Worm (Caenorhabditis elegans) whole organism, L4 larva: ENCODE data around the gene C46F11.5.

Experiments
- D1046.2 ChIP-seq: fragments of 200-800 bp; sonication (Bioruptor generic); IDR thresholded peaks from 2 replicates; pipeline ENCODE4 v1.3.6; 2022; ENCODE audit warnings: missing genetic modification characterization, missing compliant biosample characterization
- F37D6.2 ChIP-seq: sonication (generic microtip); optimal IDR thresholded peaks from 2 replicates; lab custom pipeline; 2016; ENCODE audit warnings: mild to moderate bottlenecking, missing genetic modification characterization, missing compliant biosample characterization
- F49E8.2 ChIP-seq: sonication (generic microtip); optimal IDR thresholded peaks from 2 replicates; lab custom pipeline; 2016; ENCODE audit warnings: missing compliant biosample characterization, mild to moderate bottlenecking, missing genetic modification characterization, borderline replicate concordance
- ZK546.5 ChIP-seq, 2 experiments: sonication (generic microtip); optimal IDR thresholded peaks; 2 replicates each; lab custom pipeline; 2017; ENCODE audit warnings: missing biosample characterization in 2 of 2, missing genetic modification characterization in 2 of 2
- aha-1 ChIP-seq: fragments of 150-350 bp; peaks from one replicate; lab custom pipeline; 2014; ENCODE audit warnings: missing biosample characterization, missing genetic modification characterization
- attf-4 ChIP-seq: sonication (generic microtip); optimal IDR thresholded peaks from 3 replicates; lab custom pipeline; 2017; ENCODE audit warnings: missing biosample characterization, missing genetic modification characterization
- ceh-20 ChIP-seq: fragments of 200-800 bp; sonication (Bioruptor generic); IDR thresholded peaks from 2 replicates; pipeline ENCODE4 v1.3.6; 2022; ENCODE audit warnings: missing genetic modification reagents, missing genetic modification characterization, missing compliant biosample characterization
- ceh-32 ChIP-seq: sonication (generic microtip); optimal IDR thresholded peaks from 2 replicates; lab custom pipeline; 2016; ENCODE audit warnings: mild to moderate bottlenecking, missing genetic modification characterization, missing compliant biosample characterization; ENCODE audit not compliant: poor library complexity
- ceh-44 ChIP-seq: fragments of 200-800 bp; sonication (Bioruptor generic); IDR thresholded peaks from 2 replicates; pipeline ENCODE4 v1.3.6; 2022; ENCODE audit warnings: missing genetic modification reagents, missing genetic modification characterization, missing compliant biosample characterization
- cey-2 ChIP-seq: sonication (generic microtip); optimal IDR thresholded peaks from 3 replicates; lab custom pipeline; 2017; ENCODE audit warnings: missing genetic modification characterization, mild to moderate bottlenecking, missing compliant biosample characterization, antibody characterized with exemption, borderline replicate concordance; ENCODE audit not compliant: insufficient read depth
- daf-12 ChIP-seq: fragments of 150-350 bp; optimal IDR thresholded peaks from 2 replicates; lab custom pipeline; 2014; ENCODE audit warnings: missing biosample characterization, missing genetic modification reagents, missing genetic modification characterization
- daf-16 ChIP-seq, 3 experiments: sonication (generic microtip); optimal IDR thresholded peaks; 2 replicates each; lab custom pipeline; 2016 to 2017; ENCODE audit warnings: missing genetic modification characterization in 3 of 3, missing genetic modification reagents in 3 of 3, mild to moderate bottlenecking in 2 of 3, missing compliant biosample characterization in 2 of 3, missing biosample characterization in 1 of 3, moderate library complexity in 1 of 3
- dmd-9 ChIP-seq: fragments of 200-800 bp; sonication (Bioruptor generic); IDR thresholded peaks from 2 replicates; pipeline ENCODE4 v1.3.6; 2022; ENCODE audit warnings: missing genetic modification reagents, missing genetic modification characterization, missing compliant biosample characterization
- duxl-1 ChIP-seq: sonication (generic microtip); optimal IDR thresholded peaks from 2 replicates; lab custom pipeline; 2016; ENCODE audit warnings: mild to moderate bottlenecking, missing genetic modification characterization, moderate library complexity, missing compliant biosample characterization; ENCODE audit not compliant: poor library complexity
- dve-1 ChIP-seq: sonication (generic microtip); optimal IDR thresholded peaks from 2 replicates; lab custom pipeline; 2017; ENCODE audit warnings: antibody characterized with exemption, mild to moderate bottlenecking, missing genetic modification characterization, missing compliant biosample characterization; ENCODE audit not compliant: insufficient read depth
- fos-1 ChIP-seq: fragments of 150-350 bp; optimal IDR thresholded peaks from 2 replicates; lab custom pipeline; 2014; ENCODE audit warnings: missing biosample characterization, missing genetic modification characterization
- gei-8 ChIP-seq: fragments of 200-800 bp; sonication (Bioruptor generic); optimal IDR thresholded peaks from 2 replicates; lab custom pipeline; 2018; ENCODE audit warnings: mild to moderate bottlenecking, missing genetic modification characterization, missing compliant biosample characterization
- hif-1 ChIP-seq, 2 experiments: sonication (generic microtip); optimal IDR thresholded peaks; 2 replicates each; lab custom pipeline; 2016 to 2017; ENCODE audit warnings: missing compliant biosample characterization in 2 of 2, missing genetic modification characterization in 2 of 2, missing genetic modification reagents in 2 of 2, missing genotype in 2 of 2, mild to moderate bottlenecking in 1 of 2
- hlh-11 ChIP-seq: fragments of 200-800 bp; sonication (Bioruptor generic); optimal IDR thresholded peaks from 2 replicates; lab custom pipeline; 2018; ENCODE audit warnings: mild to moderate bottlenecking, missing genetic modification characterization, missing compliant biosample characterization
- hlh-30 ChIP-seq: sonication (generic microtip); optimal IDR thresholded peaks from 2 replicates; lab custom pipeline; 2017; ENCODE audit warnings: antibody characterized with exemption, mild to moderate bottlenecking, missing genetic modification characterization, missing compliant biosample characterization; ENCODE audit not compliant: insufficient read depth
- lin-1 ChIP-seq: fragments of 200-800 bp; sonication (Bioruptor generic); IDR thresholded peaks from 2 replicates; pipeline ENCODE4 v1.3.6; 2022; ENCODE audit warnings: missing genetic modification reagents, missing genetic modification characterization, missing compliant biosample characterization
- lin-15B ChIP-seq: fragments of 150-350 bp; sonication (generic microtip); optimal IDR thresholded peaks from 3 replicates; lab custom pipeline; 2014; ENCODE audit warnings: missing biosample characterization, missing genetic modification characterization
- mdt-29 ChIP-seq: fragments of 200-800 bp; sonication (Bioruptor generic); IDR thresholded peaks from 2 replicates; pipeline ENCODE4 v1.3.6; 2022; ENCODE audit warnings: missing genetic modification reagents, missing genetic modification characterization, missing compliant biosample characterization
- mep-1 ChIP-seq: fragments of 150-350 bp; sonication (generic microtip); optimal IDR thresholded peaks from 3 replicates; lab custom pipeline; 2014; ENCODE audit warnings: missing biosample characterization, missing genetic modification characterization
- nhr-10 ChIP-seq: fragments of 150-350 bp; optimal IDR thresholded peaks from 2 replicates; lab custom pipeline; 2014; ENCODE audit warnings: missing biosample characterization, missing genetic modification characterization
- nhr-11 ChIP-seq: fragments of 150-350 bp; optimal IDR thresholded peaks from 2 replicates; lab custom pipeline; 2014; ENCODE audit warnings: missing biosample characterization, missing genetic modification characterization
- nhr-111 ChIP-seq: fragments of 200-800 bp; sonication (Bioruptor generic); optimal IDR thresholded peaks from 2 replicates; lab custom pipeline; 2018; ENCODE audit warnings: mild to moderate bottlenecking, missing genetic modification characterization, missing compliant biosample characterization
- nhr-25 ChIP-seq: sonication (generic microtip); optimal IDR thresholded peaks from 2 replicates; lab custom pipeline; 2017; ENCODE audit warnings: missing genetic modification characterization, mild to moderate bottlenecking, missing compliant biosample characterization, antibody characterized with exemption, moderate library complexity, borderline replicate concordance; ENCODE audit not compliant: insufficient read depth
- pha-4 ChIP-seq, 2 experiments: fragments of 150-350 bp in 1 of 2; fragments of 200-800 bp in 1 of 2; sonication (Bioruptor generic) in 1 of 2; IDR thresholded peaks in 1 of 2; optimal IDR thresholded peaks in 1 of 2; 2 replicates each; pipeline versions ENCODE4 v1.3.6 to Lab custom; 2014 to 2022; ENCODE audit warnings: missing genetic modification characterization in 2 of 2, missing genetic modification reagents in 2 of 2, missing biosample characterization in 1 of 2, missing compliant biosample characterization in 1 of 2
- php-3 ChIP-seq: fragments of 200-800 bp; sonication (Bioruptor generic); IDR thresholded peaks from 2 replicates; pipeline ENCODE4 v1.3.6; 2022; ENCODE audit warnings: missing genetic modification reagents, missing genetic modification characterization, missing compliant biosample characterization
- rbr-2 ChIP-seq: sonication (generic microtip); optimal IDR thresholded peaks from 2 replicates; lab custom pipeline; 2016; ENCODE audit warnings: missing genotype, missing genetic modification characterization, missing compliant biosample characterization
- snpc-4 ChIP-seq: fragments of 150-350 bp; optimal IDR thresholded peaks from 2 replicates; lab custom pipeline; 2014; ENCODE audit warnings: missing biosample characterization, missing genetic modification characterization
- tra-1 ChIP-seq: fragments of 200-800 bp; sonication (Bioruptor generic); IDR thresholded peaks from 2 replicates; pipeline ENCODE4 v1.3.6; 2022; ENCODE audit warnings: missing genetic modification reagents, missing genetic modification characterization, missing compliant biosample characterization
- unc-39 ChIP-seq: sonication (generic microtip); optimal IDR thresholded peaks from 2 replicates; lab custom pipeline; 2017; ENCODE audit warnings: missing biosample characterization, missing genetic modification characterization
- unc-62 ChIP-seq, 3 experiments: fragments of 150-350 bp in 1 of 3; sonication (generic microtip); optimal IDR thresholded peaks in 2 of 3; peaks in 1 of 3; 1 replicate in 1 of 3; 2 replicates in 2 of 3; lab custom pipeline; 2014 to 2017; ENCODE audit warnings: missing biosample characterization in 3 of 3, missing genetic modification characterization in 3 of 3, missing genetic modification reagents in 3 of 3, missing genotype in 1 of 3
- zfp-2 ChIP-seq: sonication (generic microtip); optimal IDR thresholded peaks from 2 replicates; lab custom pipeline; 2016; ENCODE audit warnings: mild to moderate bottlenecking, missing genetic modification characterization, missing compliant biosample characterization
- zfp-3 ChIP-seq: fragments of 200-800 bp; sonication (Bioruptor generic); conservative IDR thresholded peaks from 2 replicates; pipeline ENCODE4 v1.3.6; 2022; ENCODE audit warnings: missing genetic modification reagents, missing genetic modification characterization, missing compliant biosample characterization
- zip-11 ChIP-seq: fragments of 200-800 bp; sonication (Bioruptor generic); IDR thresholded peaks from 2 replicates; pipeline ENCODE4 v1.3.6; 2022; ENCODE audit warnings: missing genetic modification characterization, missing compliant biosample characterization

C46F11.5 gene

ce11 chrIII:3692516-3692915 lies 35.1 kb upstream of the C46F11.5 start:
- TF ChIP-seq aha-1: peak; percentile 70
- TF ChIP-seq ceh-20: no peak
- no peak for TF ChIP-seq daf-16 (GFP tag; optimal IDR thresholded peaks at IDR 0.05; lab: Kevin White, UChicago)
- TF ChIP-seq daf-16 (tag; optimal IDR thresholded peaks at IDR 0.05; lab: Kevin White, UChicago): no peak

ce11 chrIII:3682869-3683403 lies 25.5 kb upstream of the C46F11.5 start:
- TF ChIP-seq daf-12: no peak
- TF ChIP-seq ZK546.5 (tag; optimal IDR thresholded peaks at IDR 0.05; lab: Kevin White, UChicago): no peak
- TF ChIP-seq D1046.2 (GFP tag; lab: Robert Waterston, UW): no peak
- TF ChIP-seq unc-39 (tag; lab: Kevin White, UChicago): no peak
- TF ChIP-seq F37D6.2 (tag; lab: Kevin White, UChicago): no peak
- no peak for TF ChIP-seq nhr-25 (tag; lab: Kevin White, UChicago)
- no peak for TF ChIP-seq hlh-30 (tag; lab: Kevin White, UChicago)
- TF ChIP-seq attf-4 (tag; lab: Kevin White, UChicago): no peak
- no peak for TF ChIP-seq rbr-2
- no peak for TF ChIP-seq ceh-44
- TF ChIP-seq unc-62 (GFP tag; optimal IDR thresholded peaks at IDR 0.05 in 1 of 2; lab: Kevin White, UChicago): no peak
- TF ChIP-seq unc-62 (tag; optimal IDR thresholded peaks at IDR 0.05; lab: Kevin White, UChicago): no peak
- TF ChIP-seq dve-1 (tag; lab: Kevin White, UChicago): peak; percentile 0
- no peak for TF ChIP-seq gei-8
- TF ChIP-seq zfp-2 (tag; lab: Kevin White, UChicago): no peak
- TF ChIP-seq aha-1: peak; percentile 91

ce11 chrIII:3681351-3681938 lies 24.0 kb upstream of the C46F11.5 start:
- peak; percentile 17 for TF ChIP-seq mep-1 (tag; lab: Kevin White, UChicago)
- no peak for TF ChIP-seq daf-12
- peak in 1 of 2 experiments; percentile 8 for TF ChIP-seq unc-62 (GFP tag; optimal IDR thresholded peaks at IDR 0.05 in 1 of 2; lab: Kevin White, UChicago)
- TF ChIP-seq unc-62 (tag; optimal IDR thresholded peaks at IDR 0.05; lab: Kevin White, UChicago): no peak
- TF ChIP-seq rbr-2: peak; percentile 31
- TF ChIP-seq fos-1: no peak
- TF ChIP-seq mdt-29 (GFP tag; lab: Robert Waterston, UW): no peak
- TF ChIP-seq aha-1: peak; percentile 48

- TF ChIP-seq unc-62 (GFP tag; optimal IDR thresholded peaks at IDR 0.05 in 1 of 2; lab: Kevin White, UChicago) (peak in 1 of 2 experiments; percentile 94), unc-62 (tag; optimal IDR thresholded peaks at IDR 0.05; lab: Kevin White, UChicago) (no peak), nhr-10 (tag; lab: Kevin White, UChicago) (no peak)
Observed at ce11 chrIII:3679083-3679482, 21.7 kb upstream of the C46F11.5 start.

ce11 chrIII:3677378-3677777 lies 20.0 kb upstream of the C46F11.5 start:
- peak; percentile 52 for TF ChIP-seq pha-4 (GFP tag; IDR thresholded peaks at IDR 0.05; lab: Robert Waterston, UW)
- no peak for TF ChIP-seq pha-4 (tag; optimal IDR thresholded peaks at IDR 0.05; lab: Kevin White, UChicago)
- TF ChIP-seq duxl-1 (tag; lab: Kevin White, UChicago): no peak
- TF ChIP-seq ceh-32 (tag; lab: Kevin White, UChicago): no peak
- peak; percentile 32 for TF ChIP-seq nhr-11 (tag; lab: Kevin White, UChicago)
- TF ChIP-seq tra-1 (GFP tag; lab: Robert Waterston, UW): no peak
- no peak for TF ChIP-seq D1046.2 (GFP tag; lab: Robert Waterston, UW)
- no peak for TF ChIP-seq lin-15B (tag; lab: Kevin White, UChicago)
- no peak for TF ChIP-seq php-3
- TF ChIP-seq zfp-3 (GFP tag; lab: Robert Waterston, UW): no peak
- TF ChIP-seq zip-11: no peak
- peak; percentile 78 for TF ChIP-seq hlh-11
- TF ChIP-seq dmd-9 (GFP tag; lab: Robert Waterston, UW): no peak
- no peak for TF ChIP-seq F49E8.2 (tag; lab: Kevin White, UChicago)
- peak in 1 of 2 experiments; percentile 65 for TF ChIP-seq hif-1 (tag; optimal IDR thresholded peaks at IDR 0.05; lab: Kevin White, UChicago)
- no peak for TF ChIP-seq unc-39 (tag; lab: Kevin White, UChicago)
- no peak for TF ChIP-seq snpc-4
- no peak for TF ChIP-seq nhr-25 (tag; lab: Kevin White, UChicago)
- no peak for TF ChIP-seq lin-1
- TF ChIP-seq rbr-2: peak; percentile 85
- no peak for TF ChIP-seq cey-2 (tag; lab: Kevin White, UChicago)
- no peak for TF ChIP-seq ZK546.5 (tag; optimal IDR thresholded peaks at IDR 0.05; lab: Kevin White, UChicago)
- TF ChIP-seq nhr-111: no peak
